Fruit fly (Drosophila melanogaster) whole organism, embryonic: ENCODE measurements around the gene CG3184.

Experiments used
- Adf1 ChIP-seq: fragments of 200-800 bp; sonication (Bioruptor generic); IDR thresholded peaks from 2 replicates; pipeline ENCODE4 v1.3.6; 2022; ENCODE audit warnings: missing biosample characterization, missing genetic modification characterization
- Atf6 ChIP-seq: fragments of 200-800 bp; sonication (Bioruptor generic); IDR thresholded peaks from 2 replicates; pipeline ENCODE4 v1.3.6; 2022; ENCODE audit warnings: missing biosample characterization, missing genetic modification characterization
- Awh ChIP-seq: fragments of 200-800 bp; sonication (Bioruptor generic); IDR thresholded peaks from 2 replicates; pipeline ENCODE4, ENCODE4 v1.3.6; 2022; ENCODE audit warnings: missing biosample characterization, missing genetic modification characterization
- CG10274 ChIP-seq: fragments of 200-800 bp; sonication (Bioruptor generic); optimal IDR thresholded peaks from 3 replicates; lab custom pipeline; 2017; ENCODE audit warnings: missing biosample characterization, mild to moderate bottlenecking, missing genetic modification characterization
- CG12391 ChIP-seq: fragments of 200-800 bp; sonication (Bioruptor generic); optimal IDR thresholded peaks from 3 replicates; lab custom pipeline; 2018; ENCODE audit warnings: missing biosample characterization, mild to moderate bottlenecking, missing genetic modification characterization, moderate library complexity
- CG13287 ChIP-seq: fragments of 200-800 bp; sonication (Bioruptor generic); IDR thresholded peaks from 2 replicates; pipeline ENCODE4 v1.3.6; 2022; ENCODE audit warnings: missing biosample characterization, missing genetic modification characterization; ENCODE audit not compliant: partially characterized antibody
- CG1603 ChIP-seq: fragments of 200-800 bp; sonication (Bioruptor generic); optimal IDR thresholded peaks from 2 replicates; lab custom pipeline; 2019; ENCODE audit warnings: missing biosample characterization, mild to moderate bottlenecking, missing genetic modification characterization, moderate library complexity
- CG17568 ChIP-seq: fragments of 200-800 bp; sonication (Bioruptor generic); optimal IDR thresholded peaks from 2 replicates; lab custom pipeline; 2018; ENCODE audit warnings: missing biosample characterization, mild to moderate bottlenecking, missing genetic modification characterization, moderate library complexity
- CG17612 ChIP-seq: fragments of 200-800 bp; sonication (Bioruptor generic); IDR thresholded peaks from 2 replicates; pipeline ENCODE4 v1.3.6; 2022; ENCODE audit warnings: missing biosample characterization, missing genetic modification characterization
- CG18262 ChIP-seq: fragments of 200-800 bp; optimal IDR thresholded peaks from 3 replicates; lab custom pipeline; 2019; ENCODE audit warnings: missing biosample characterization, mild to moderate bottlenecking, missing genetic modification characterization, moderate library complexity
- CG2120 ChIP-seq: fragments of 200-800 bp; sonication (Bioruptor generic); optimal IDR thresholded peaks from 3 replicates; lab custom pipeline; 2016; ENCODE audit warnings: missing biosample characterization, missing genetic modification characterization
- CG34376 ChIP-seq: fragments of 200-800 bp; sonication (Bioruptor generic); optimal IDR thresholded peaks from 2 replicates; lab custom pipeline; 2018; ENCODE audit warnings: missing biosample characterization, mild to moderate bottlenecking, missing genetic modification characterization
- CG4424 ChIP-seq: fragments of 200-800 bp; sonication (Bioruptor generic); optimal IDR thresholded peaks from 3 replicates; lab custom pipeline; 2016; ENCODE audit warnings: missing biosample characterization, missing genetic modification characterization
- CG6683 ChIP-seq: fragments of 200-800 bp; sonication (Bioruptor generic); optimal IDR thresholded peaks from 2 replicates; lab custom pipeline; 2017; ENCODE audit warnings: missing biosample characterization, mild to moderate bottlenecking, missing genetic modification characterization, missing genetic modification reagents
- CG6791 ChIP-seq: fragments of 200-800 bp; sonication (Bioruptor generic); IDR thresholded peaks from 3 replicates; pipeline ENCODE4 v1.3.6; 2022; ENCODE audit warnings: missing biosample characterization, missing genetic modification characterization; ENCODE audit not compliant: partially characterized antibody
- CG7357 ChIP-seq: fragments of 200-800 bp; sonication (Bioruptor generic); IDR thresholded peaks from 3 replicates; pipeline ENCODE4 v1.3.6; 2022; ENCODE audit warnings: missing biosample characterization, missing genetic modification characterization
- CG8290 ChIP-seq, 3 experiments: fragments of 200-800 bp; sonication (Bioruptor generic); optimal IDR thresholded peaks; 2 replicates each; lab custom pipeline; 2016 to 2019; ENCODE audit warnings: missing biosample characterization in 3 of 3, missing genetic modification characterization in 3 of 3, mild to moderate bottlenecking in 2 of 3, moderate library complexity in 1 of 3
- CG8765 ChIP-seq: fragments of 200-800 bp; sonication (Bioruptor generic); IDR thresholded peaks from 2 replicates; pipeline ENCODE4 v1.3.6; 2022; ENCODE audit warnings: missing biosample characterization, missing genetic modification characterization
- CG9215 ChIP-seq: fragments of 200-800 bp; sonication (Bioruptor generic); IDR thresholded peaks from 2 replicates; pipeline ENCODE4 v1.3.6; 2022; ENCODE audit warnings: missing biosample characterization, missing genetic modification characterization
- CG9727 ChIP-seq: fragments of 200-800 bp; sonication (Bioruptor generic); optimal IDR thresholded peaks from 3 replicates; lab custom pipeline; 2017; ENCODE audit warnings: missing biosample characterization, mild to moderate bottlenecking, missing genetic modification characterization
- CG9817 ChIP-seq: fragments of 200-800 bp; sonication (Bioruptor generic); optimal IDR thresholded peaks from 2 replicates; lab custom pipeline; 2018; ENCODE audit warnings: missing biosample characterization, mild to moderate bottlenecking, missing genetic modification characterization, moderate library complexity
- CG9876 ChIP-seq: fragments of 200-800 bp; sonication (Bioruptor generic); optimal IDR thresholded peaks from 2 replicates; lab custom pipeline; 2016; ENCODE audit warnings: missing biosample characterization, missing genetic modification characterization
- Camta ChIP-seq: fragments of 200-800 bp; sonication (Bioruptor generic); optimal IDR thresholded peaks from 2 replicates; lab custom pipeline; 2016; ENCODE audit warnings: missing biosample characterization, missing genetic modification characterization
- Ets97D ChIP-seq: fragments of 200-800 bp; sonication (Bioruptor generic); optimal IDR thresholded peaks from 3 replicates; lab custom pipeline; 2016; ENCODE audit warnings: missing biosample characterization, missing genetic modification characterization
- Gsc ChIP-seq: fragments of 200-800 bp; sonication (Bioruptor generic); IDR thresholded peaks from 2 replicates; pipeline ENCODE4 v1.3.6; 2022; ENCODE audit warnings: missing biosample characterization, missing genetic modification characterization
- H15 ChIP-seq: fragments of 200-800 bp; sonication (Bioruptor generic); IDR thresholded peaks from 3 replicates; pipeline ENCODE4 v1.3.6; 2022; ENCODE audit warnings: missing biosample characterization, missing genetic modification characterization
- Hey ChIP-seq: fragments of 200-800 bp; sonication (Bioruptor generic); optimal IDR thresholded peaks from 3 replicates; lab custom pipeline; 2018; ENCODE audit warnings: missing biosample characterization, mild to moderate bottlenecking, missing genetic modification characterization
- MESR4 ChIP-seq: fragments of 200-800 bp; sonication (Bioruptor generic); optimal IDR thresholded peaks from 2 replicates; lab custom pipeline; 2018; ENCODE audit warnings: missing biosample characterization, mild to moderate bottlenecking, missing genetic modification characterization, moderate library complexity
- Mad ChIP-seq: fragments of 200-800 bp; sonication (Bioruptor generic); optimal IDR thresholded peaks from 2 replicates; lab custom pipeline; 2016; ENCODE audit warnings: missing biosample characterization, missing genetic modification characterization
- Sox100B ChIP-seq: fragments of 200-800 bp; sonication (Bioruptor generic); optimal IDR thresholded peaks from 3 replicates; lab custom pipeline; 2018; ENCODE audit warnings: missing biosample characterization, mild to moderate bottlenecking, missing genetic modification characterization
- Trl ChIP-seq, 3 experiments: fragments of >200 bp in 2 of 3; fragments of 200-800 bp in 1 of 3; sonication (Bioruptor generic) in 1 of 3; optimal IDR thresholded peaks; 2 replicates in 1 of 3; 3 replicates in 2 of 3; lab custom pipeline; 2016 to 2017; ENCODE audit warnings: missing biosample characterization in 1 of 3, missing genetic modification characterization in 1 of 3
- chinmo ChIP-seq: fragments of 200-800 bp; sonication (Bioruptor generic); IDR thresholded peaks from 4 replicates; pipeline ENCODE4 v1.3.6; 2022; ENCODE audit warnings: missing biosample characterization, missing genetic modification characterization; ENCODE audit not compliant: partially characterized antibody
- chm ChIP-seq: fragments of 200-800 bp; sonication (Bioruptor generic); IDR thresholded peaks from 2 replicates; pipeline ENCODE4 v1.3.6; 2022; ENCODE audit warnings: missing biosample characterization, missing genetic modification characterization
- cwo ChIP-seq: fragments of 200-800 bp; sonication (Bioruptor generic); optimal IDR thresholded peaks from 3 replicates; lab custom pipeline; 2017; ENCODE audit warnings: missing biosample characterization, missing genetic modification characterization, mild to moderate bottlenecking, moderate library complexity, missing genetic modification reagents
- dan ChIP-seq: fragments of 200-800 bp; sonication (Bioruptor generic); IDR thresholded peaks from 2 replicates; pipeline ENCODE4 v1.3.6; 2022; ENCODE audit warnings: missing biosample characterization, missing genetic modification characterization
- fru ChIP-seq: fragments of >200 bp; optimal IDR thresholded peaks from 2 replicates; lab custom pipeline; 2017
- ind ChIP-seq: fragments of 200-800 bp; sonication (Bioruptor generic); optimal IDR thresholded peaks from 3 replicates; lab custom pipeline; 2016; ENCODE audit warnings: missing biosample characterization, missing genetic modification characterization
- nerfin-2 ChIP-seq: fragments of 200-800 bp; sonication (Bioruptor generic); IDR thresholded peaks from 2 replicates; pipeline ENCODE4 v1.3.6; 2022; ENCODE audit warnings: missing biosample characterization, missing genetic modification characterization; ENCODE audit not compliant: partially characterized antibody
- nmo ChIP-seq: fragments of 200-800 bp; sonication (Bioruptor generic); optimal IDR thresholded peaks from 2 replicates; lab custom pipeline; 2018; ENCODE audit warnings: missing biosample characterization, mild to moderate bottlenecking, missing genetic modification characterization, moderate library complexity
- phol ChIP-seq: fragments of 200-800 bp; sonication (Bioruptor generic); optimal IDR thresholded peaks from 3 replicates; lab custom pipeline; 2018; ENCODE audit warnings: missing biosample characterization, mild to moderate bottlenecking, missing genetic modification characterization, moderate library complexity
- prd ChIP-seq, 3 experiments: fragments of >200 bp in 2 of 3; fragments of 200-800 bp in 1 of 3; sonication (Bioruptor generic) in 1 of 3; optimal IDR thresholded peaks in 2 of 3; IDR thresholded peaks in 1 of 3; 2 replicates in 2 of 3; 3 replicates in 1 of 3; pipeline versions ENCODE4 v1.3.6 to Lab custom; 2017 to 2022; ENCODE audit warnings: missing biosample characterization in 1 of 3, missing genetic modification characterization in 1 of 3
- ro ChIP-seq: fragments of 200-800 bp; sonication (Bioruptor generic); IDR thresholded peaks from 2 replicates; pipeline ENCODE4 v1.3.6; 2022; ENCODE audit warnings: missing biosample characterization, missing genetic modification characterization
- sens ChIP-seq: fragments of 200-800 bp; sonication (Bioruptor generic); peaks from one replicate; lab custom pipeline; 2016; ENCODE audit warnings: missing biosample characterization, missing genetic modification characterization
- so ChIP-seq: fragments of 200-800 bp; sonication (Bioruptor generic); IDR thresholded peaks from 3 replicates; pipeline ENCODE4 v1.3.6; 2022; ENCODE audit warnings: missing biosample characterization, missing genetic modification characterization
- ssp ChIP-seq: fragments of 200-800 bp; sonication (Bioruptor generic); IDR thresholded peaks from 2 replicates; pipeline ENCODE4 v1.3.6; 2022; ENCODE audit warnings: missing biosample characterization, missing genetic modification characterization
- tin ChIP-seq: fragments of 200-800 bp; sonication (Bioruptor generic); optimal IDR thresholded peaks from 3 replicates; lab custom pipeline; 2016; ENCODE audit warnings: missing biosample characterization, missing genetic modification characterization
- vnd ChIP-seq: fragments of 200-800 bp; sonication (Bioruptor generic); IDR thresholded peaks from 3 replicates; pipeline ENCODE4 v1.3.6; 2022; ENCODE audit warnings: missing biosample characterization, missing genetic modification characterization; ENCODE audit not compliant: partially characterized antibody
- wek ChIP-seq: fragments of 200-800 bp; sonication (Bioruptor generic); optimal IDR thresholded peaks from 3 replicates; lab custom pipeline; 2018; ENCODE audit warnings: missing biosample characterization, mild to moderate bottlenecking, missing genetic modification characterization, moderate library complexity
- wor ChIP-seq: fragments of 200-800 bp; sonication (Bioruptor generic); IDR thresholded peaks from 2 replicates; pipeline ENCODE4 v1.3.6; 2022; ENCODE audit warnings: missing biosample characterization, missing genetic modification characterization

Gene CG3184

dm6 chrX:6696467-6696866, 7.9 kb upstream of the CG3184 start (continued):
- no peak for TF ChIP-seq Hey (tag; lab: Kevin White, UChicago)
- peak; percentile 35; the same call in 1 of the 2 replicates for TF ChIP-seq ssp (GFP tag; lab: Robert Waterston, UW)
- TF ChIP-seq Trl (optimal IDR thresholded peaks at IDR 0.05; lab: Kevin White, UChicago), result no peak
- TF ChIP-seq Trl (GFP tag; optimal IDR thresholded peaks at IDR 0.05; lab: Kevin White, UChicago), result peak; percentile 28
- peak; percentile 83 for TF ChIP-seq CG34376 (GFP tag; lab: Kevin White, UChicago)
- TF ChIP-seq ro (GFP tag; lab: Robert Waterston, UW), result no peak
- TF ChIP-seq CG17612, result no peak
- peak; percentile 87 for TF ChIP-seq Atf6 (GFP tag; lab: Robert Waterston, UW)
- no peak for TF ChIP-seq prd (optimal IDR thresholded peaks at IDR 0.05; lab: Kevin White, UChicago)
- TF ChIP-seq prd (GFP tag; IDR thresholded peaks at IDR 0.05; lab: Robert Waterston, UW), result peak; percentile 63
- no peak for TF ChIP-seq nerfin-2 (GFP tag; lab: Robert Waterston, UW)
- TF ChIP-seq chinmo (GFP tag; lab: Robert Waterston, UW), result no peak
- TF ChIP-seq cwo, result peak; percentile 64
- no peak for TF ChIP-seq CG7357 (GFP tag; lab: Robert Waterston, UW)
- TF ChIP-seq CG9215 (GFP tag; lab: Robert Waterston, UW), result peak; percentile 53
- peak; percentile 52 for TF ChIP-seq ind (GFP tag; lab: Kevin White, UChicago)
- TF ChIP-seq tin (GFP tag; lab: Kevin White, UChicago), result peak; percentile 53
- peak; percentile 88 for TF ChIP-seq CG17568 (GFP tag; lab: Kevin White, UChicago)
- no peak for TF ChIP-seq MESR4
- TF ChIP-seq CG2120 (GFP tag; lab: Kevin White, UChicago), result peak; percentile 79
- TF ChIP-seq CG4424, result peak; percentile 58
- TF ChIP-seq CG18262, result peak; percentile 58
- TF ChIP-seq CG1603 (tag; lab: Kevin White, UChicago), result no peak
- peak; percentile 54 for TF ChIP-seq nmo
- TF ChIP-seq H15, result no peak
- TF ChIP-seq sens (GFP tag; lab: Kevin White, UChicago), result peak; percentile 88
- no peak for TF ChIP-seq fru (lab: Kevin White, UChicago)
- peak; percentile 10 for TF ChIP-seq Ets97D (GFP tag; lab: Kevin White, UChicago)
- TF ChIP-seq CG9727 (GFP tag; lab: Kevin White, UChicago), result peak; percentile 63
- TF ChIP-seq CG9817 (tag; lab: Kevin White, UChicago), result peak; percentile 51
- TF ChIP-seq CG8290 (GFP tag; optimal IDR thresholded peaks at IDR 0.05; lab: Kevin White, UChicago), result no peak
- peak in 1 of 2 experiments; percentile 13 for TF ChIP-seq CG8290 (tag; optimal IDR thresholded peaks at IDR 0.05; lab: Kevin White, UChicago)
- peak; percentile 43 for TF ChIP-seq Mad (GFP tag; lab: Kevin White, UChicago)
- TF ChIP-seq wek (GFP tag; lab: Kevin White, UChicago), result no peak
- TF ChIP-seq CG13287 (GFP tag; lab: Robert Waterston, UW), result no peak
- TF ChIP-seq Gsc (GFP tag; lab: Robert Waterston, UW), result no peak
- TF ChIP-seq CG9876 (GFP tag; lab: Kevin White, UChicago), result no peak
- peak; percentile 49; the same call in 1 of the 2 replicates for TF ChIP-seq chm (GFP tag; lab: Robert Waterston, UW)
- TF ChIP-seq dan, result no peak
- 0 out of 2 replicates have a peak, but pooled peaks have one; percentile 16 for TF ChIP-seq wor (GFP tag; lab: Robert Waterston, UW)
- TF ChIP-seq vnd (GFP tag; lab: Robert Waterston, UW), result no peak
- TF ChIP-seq CG8765 (GFP tag; lab: Robert Waterston, UW), result 0 out of 2 replicates have a peak, but pooled peaks have one; percentile 16
- TF ChIP-seq so, result peak; percentile 80; the same call in 2 of the 3 replicates
- peak; percentile 72 for TF ChIP-seq CG12391 (tag; lab: Kevin White, UChicago)
- TF ChIP-seq Camta (GFP tag; lab: Kevin White, UChicago), result peak; percentile 40
- TF ChIP-seq Adf1, result no peak
- no peak for TF ChIP-seq CG10274 (GFP tag; lab: Kevin White, UChicago)
- 0 out of 2 replicates have a peak, but pooled peaks have one; percentile 42 for TF ChIP-seq Awh (GFP tag; lab: Robert Waterston, UW)
- peak; percentile 59 for TF ChIP-seq phol (tag; lab: Kevin White, UChicago)
- peak; percentile 63 for TF ChIP-seq Sox100B (GFP tag; lab: Kevin White, UChicago)
- peak; percentile 66 for TF ChIP-seq CG6683 (GFP tag; lab: Kevin White, UChicago)
- no peak for TF ChIP-seq CG6791
